Worm (Caenorhabditis elegans): Measurements from ENCODE around the gene K08H2.5.

DNA sequence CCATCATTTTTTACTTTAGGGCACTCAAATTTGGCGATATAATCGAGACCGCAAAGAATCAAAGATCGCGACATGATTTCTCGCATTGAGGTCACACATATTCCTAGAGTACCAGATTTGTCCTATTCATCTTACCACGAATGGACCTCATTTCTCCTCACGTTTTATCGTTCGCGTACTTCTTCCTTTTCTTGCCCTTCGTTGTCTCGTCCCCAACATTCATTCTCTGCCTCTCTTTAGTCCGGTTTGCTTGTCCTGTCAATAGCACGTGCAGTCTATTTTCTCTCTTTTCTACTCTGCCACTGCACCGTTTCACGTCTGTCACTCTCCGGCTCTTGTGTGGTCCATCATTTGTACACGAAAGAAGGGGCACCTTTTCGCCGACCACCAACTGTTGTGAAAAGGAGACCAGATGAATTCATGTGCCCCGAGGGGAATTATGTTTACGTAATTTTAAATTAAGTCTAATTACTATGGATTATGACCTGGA lies 9.3 kb upstream of the K08H2.5 start:
- TF ChIP-seq pag-3 (tag; optimal IDR thresholded peaks at IDR 0.05; ENCODE audit: borderline replicate concordance) (no peak), ceh-19 (GFP tag; optimal IDR thresholded peaks at IDR 0.05) (peak; percentile 16), nfya-1 (tag; optimal IDR thresholded peaks at IDR 0.05) (peak; percentile 70), ama-1 (optimal IDR thresholded peaks at IDR 0.05) (no peak), nhr-232 (tag; optimal IDR thresholded peaks at IDR 0.05) (no peak), hlh-15 (tag; optimal IDR thresholded peaks at IDR 0.05) (no peak), ceh-22 (tag; optimal IDR thresholded peaks at IDR 0.05) (no peak), ceh-31 (tag; optimal IDR thresholded peaks at IDR 0.05) (peak; percentile 88), C08G9.2 (tag; optimal IDR thresholded peaks at IDR 0.05) (no peak), dve-1 (tag; optimal IDR thresholded peaks at IDR 0.05) (peak; percentile 10)
